Fruit fly (Drosophila melanogaster) whole organism, embryonic: Measurements from ENCODE around the gene Cchl.
A peak's percentile ranks its signal among the peaks of the same experiment; 100 is the strongest.

Source experiments
- Adf1 ChIP-seq: fragments of 200-800 bp; sonication (Bioruptor generic); IDR thresholded peaks from 2 replicates; pipeline ENCODE4 v1.3.6; 2022; ENCODE audit warnings: missing biosample characterization, missing genetic modification characterization
- CG10979 ChIP-seq: fragments of 200-800 bp; sonication (Bioruptor generic); optimal IDR thresholded peaks from 2 replicates; lab custom pipeline; 2018; ENCODE audit warnings: missing biosample characterization, mild to moderate bottlenecking, missing genetic modification characterization, moderate library complexity
- CG12942 ChIP-seq: fragments of 200-800 bp; sonication (Bioruptor generic); optimal IDR thresholded peaks from 3 replicates; lab custom pipeline; 2016; ENCODE audit warnings: missing biosample characterization, missing genetic modification characterization
- CG1603 ChIP-seq: fragments of 200-800 bp; sonication (Bioruptor generic); optimal IDR thresholded peaks from 2 replicates; lab custom pipeline; 2019; ENCODE audit warnings: missing biosample characterization, mild to moderate bottlenecking, missing genetic modification characterization, moderate library complexity
- CG16813 ChIP-seq: fragments of 200-800 bp; sonication (Bioruptor generic); IDR thresholded peaks from 3 replicates; pipeline ENCODE4 v1.3.6; 2022; ENCODE audit warnings: missing biosample characterization, missing genetic modification characterization; ENCODE audit not compliant: partially characterized antibody
- CG17186 ChIP-seq: fragments of 200-800 bp; sonication (Bioruptor generic); optimal IDR thresholded peaks from 3 replicates; lab custom pipeline; 2017; ENCODE audit warnings: missing biosample characterization, missing genetic modification reagents, missing genetic modification characterization
- CG32772 ChIP-seq: fragments of 200-800 bp; sonication (Bioruptor generic); IDR thresholded peaks from 2 replicates; pipeline ENCODE4 v1.3.6; 2022; ENCODE audit warnings: missing biosample characterization, missing genetic modification characterization
- CG34224 ChIP-seq: fragments of 200-800 bp; sonication (Bioruptor generic); IDR thresholded peaks from 3 replicates; pipeline ENCODE4 v1.3.6; 2022; ENCODE audit warnings: missing biosample characterization, missing genetic modification characterization; ENCODE audit not compliant: partially characterized antibody
- CG34422 ChIP-seq: fragments of 200-800 bp; sonication (Bioruptor generic); IDR thresholded peaks from 3 replicates; pipeline ENCODE4 v1.3.6; 2022; ENCODE audit warnings: missing biosample characterization, missing genetic modification characterization
- CG4328 ChIP-seq: fragments of 200-800 bp; sonication (Bioruptor generic); optimal IDR thresholded peaks from 3 replicates; lab custom pipeline; 2017; ENCODE audit warnings: missing biosample characterization, missing genetic modification reagents, missing genetic modification characterization
- CG4854 ChIP-seq: fragments of 200-800 bp; sonication (Bioruptor generic); optimal IDR thresholded peaks from 2 replicates; lab custom pipeline; 2016; ENCODE audit warnings: missing biosample characterization, missing genetic modification characterization, inconsistent platforms
- CG6854 ChIP-seq: fragments of 200-800 bp; sonication (Bioruptor generic); optimal IDR thresholded peaks from 3 replicates; lab custom pipeline; 2017; ENCODE audit warnings: missing biosample characterization, mild to moderate bottlenecking, missing genetic modification characterization
- CG9609 ChIP-seq: fragments of 200-800 bp; sonication (Bioruptor generic); optimal IDR thresholded peaks from 3 replicates; lab custom pipeline; 2016; ENCODE audit warnings: missing biosample characterization, missing genetic modification characterization
- CG9932 ChIP-seq: fragments of 200-800 bp; sonication (Bioruptor generic); IDR thresholded peaks from 2 replicates; pipeline ENCODE4 v1.3.6; 2022; ENCODE audit warnings: missing biosample characterization, missing genetic modification characterization
- Dbx ChIP-seq: fragments of 200-800 bp; sonication (Bioruptor generic); IDR thresholded peaks from 3 replicates; pipeline ENCODE4 v1.3.6; 2022; ENCODE audit warnings: missing biosample characterization, missing genetic modification characterization
- Dref ChIP-seq: fragments of 200-800 bp; sonication (Bioruptor generic); IDR thresholded peaks from 2 replicates; pipeline ENCODE4 v1.3.6; 2022; ENCODE audit warnings: missing biosample characterization, missing genetic modification characterization
- H2.0 ChIP-seq: fragments of 200-800 bp; sonication (Bioruptor generic); IDR thresholded peaks from 2 replicates; pipeline ENCODE4 v1.3.6; 2022; ENCODE audit warnings: missing biosample characterization, missing genetic modification characterization
- HLH54F ChIP-seq: fragments of 200-800 bp; sonication (Bioruptor generic); optimal IDR thresholded peaks from 3 replicates; lab custom pipeline; 2016; ENCODE audit warnings: missing biosample characterization, missing genetic modification characterization
- Hr78 ChIP-seq, 2 experiments: fragments of 200-800 bp in 1 of 2; fragments of >200 bp in 1 of 2; sonication (Bioruptor generic) in 1 of 2; optimal IDR thresholded peaks; 2 replicates each; lab custom pipeline; 2017 to 2019; ENCODE audit warnings: missing biosample characterization in 2 of 2, missing genetic modification characterization in 2 of 2, mild to moderate bottlenecking in 1 of 2, moderate library complexity in 1 of 2
- MESR4 ChIP-seq: fragments of 200-800 bp; sonication (Bioruptor generic); optimal IDR thresholded peaks from 2 replicates; lab custom pipeline; 2018; ENCODE audit warnings: missing biosample characterization, mild to moderate bottlenecking, missing genetic modification characterization, moderate library complexity
- Oaz ChIP-seq: fragments of 200-800 bp; sonication (Bioruptor generic); IDR thresholded peaks from 2 replicates; pipeline ENCODE4 v1.3.6; 2022; ENCODE audit warnings: missing biosample characterization, missing genetic modification characterization
- Opbp ChIP-seq: fragments of 200-800 bp; sonication (Bioruptor generic); IDR thresholded peaks from 3 replicates; pipeline ENCODE4 v1.3.6; 2022; ENCODE audit warnings: missing biosample characterization, missing genetic modification characterization; ENCODE audit not compliant: partially characterized antibody
- Scr ChIP-seq: fragments of 200-800 bp; sonication (Bioruptor generic); IDR thresholded peaks from 2 replicates; pipeline ENCODE4 v1.3.6; 2022; ENCODE audit warnings: missing biosample characterization, missing genetic modification characterization; ENCODE audit not compliant: partially characterized antibody
- Sox100B ChIP-seq: fragments of 200-800 bp; sonication (Bioruptor generic); optimal IDR thresholded peaks from 3 replicates; lab custom pipeline; 2018; ENCODE audit warnings: missing biosample characterization, mild to moderate bottlenecking, missing genetic modification characterization
- Sox102F ChIP-seq: fragments of 200-800 bp; sonication (Bioruptor generic); optimal IDR thresholded peaks from 2 replicates; lab custom pipeline; 2018; ENCODE audit warnings: missing biosample characterization, mild to moderate bottlenecking, missing genetic modification characterization, moderate library complexity
- aop ChIP-seq: fragments of 200-800 bp; sonication (Bioruptor generic); IDR thresholded peaks from 2 replicates; pipeline ENCODE4 v1.3.6; 2022; ENCODE audit warnings: missing biosample characterization, missing genetic modification characterization
- bbx ChIP-seq: fragments of 200-800 bp; sonication (Bioruptor generic); IDR thresholded peaks from 2 replicates; pipeline ENCODE4 v1.3.6; 2022; ENCODE audit warnings: missing biosample characterization, missing genetic modification characterization; ENCODE audit not compliant: partially characterized antibody
- bowl ChIP-seq: fragments of 200-800 bp; sonication (Bioruptor generic); IDR thresholded peaks from 2 replicates; pipeline ENCODE4 v1.3.6; 2022; ENCODE audit warnings: missing biosample characterization, missing genetic modification characterization
- btn ChIP-seq: fragments of 200-800 bp; sonication (Bioruptor generic); optimal IDR thresholded peaks from 2 replicates; lab custom pipeline; 2016; ENCODE audit warnings: missing biosample characterization, missing genetic modification characterization
- dm ChIP-seq: fragments of 200-800 bp; sonication (Bioruptor generic); optimal IDR thresholded peaks from 3 replicates; lab custom pipeline; 2016; ENCODE audit warnings: missing biosample characterization, missing genetic modification characterization
- dpn ChIP-seq, 2 experiments: fragments of 200-800 bp; sonication (Bioruptor generic); optimal IDR thresholded peaks; 3 replicates each; lab custom pipeline; 2016; ENCODE audit warnings: missing biosample characterization in 2 of 2, missing genetic modification characterization in 2 of 2
- gem ChIP-seq: fragments of 200-800 bp; sonication (Bioruptor generic); optimal IDR thresholded peaks from 2 replicates; lab custom pipeline; 2019; ENCODE audit warnings: missing biosample characterization, mild to moderate bottlenecking, missing genetic modification characterization, moderate library complexity
- gfzf ChIP-seq: fragments of 200-800 bp; sonication (Bioruptor generic); optimal IDR thresholded peaks from 2 replicates; lab custom pipeline; 2016; ENCODE audit warnings: missing biosample characterization, mild to moderate bottlenecking, missing genetic modification characterization, moderate library complexity
- hb ChIP-seq: fragments of 200-800 bp; sonication (Bioruptor generic); IDR thresholded peaks from 3 replicates; pipeline ENCODE4 v1.3.6; 2022; ENCODE audit warnings: missing biosample characterization, missing genetic modification characterization; ENCODE audit not compliant: partially characterized antibody
- hbn ChIP-seq: fragments of 200-800 bp; sonication (Bioruptor generic); IDR thresholded peaks from 2 replicates; pipeline ENCODE4 v1.3.6; 2022; ENCODE audit warnings: missing biosample characterization, missing genetic modification characterization; ENCODE audit not compliant: partially characterized antibody
- her ChIP-seq: fragments of 200-800 bp; sonication (Bioruptor generic); optimal IDR thresholded peaks from 2 replicates; lab custom pipeline; 2016; ENCODE audit warnings: missing biosample characterization, missing genetic modification characterization
- jigr1 ChIP-seq: fragments of 200-800 bp; sonication (Bioruptor generic); IDR thresholded peaks from 3 replicates; pipeline ENCODE4 v1.3.6; 2022; ENCODE audit warnings: missing biosample characterization, missing genetic modification characterization
- jing ChIP-seq: fragments of 200-800 bp; sonication (Bioruptor generic); optimal IDR thresholded peaks from 2 replicates; lab custom pipeline; 2018; ENCODE audit warnings: missing biosample characterization, mild to moderate bottlenecking, missing genetic modification characterization
- kah ChIP-seq: fragments of 200-800 bp; sonication (Bioruptor generic); optimal IDR thresholded peaks from 2 replicates; lab custom pipeline; 2018; ENCODE audit warnings: missing biosample characterization, mild to moderate bottlenecking, missing genetic modification characterization
- peb ChIP-seq: fragments of 200-800 bp; sonication (Bioruptor generic); IDR thresholded peaks from 2 replicates; pipeline ENCODE4 v1.3.6; 2022; ENCODE audit warnings: missing biosample characterization, missing genetic modification characterization
- salm ChIP-seq: fragments of 200-800 bp; sonication (Bioruptor generic); optimal IDR thresholded peaks from 2 replicates; lab custom pipeline; 2018; ENCODE audit warnings: missing biosample characterization, mild to moderate bottlenecking, missing genetic modification characterization
- sens ChIP-seq: fragments of 200-800 bp; sonication (Bioruptor generic); peaks from one replicate; lab custom pipeline; 2016; ENCODE audit warnings: missing biosample characterization, missing genetic modification characterization
- sima ChIP-seq: fragments of 200-800 bp; sonication (Bioruptor generic); optimal IDR thresholded peaks from 2 replicates; lab custom pipeline; 2016; ENCODE audit warnings: missing biosample characterization, missing genetic modification characterization
- slbo ChIP-seq: fragments of 200-800 bp; sonication (Bioruptor generic); IDR thresholded peaks from 2 replicates; pipeline ENCODE4 v1.3.6; 2022; ENCODE audit warnings: missing biosample characterization, missing genetic modification characterization
- slou ChIP-seq: fragments of 200-800 bp; sonication (Bioruptor generic); optimal IDR thresholded peaks from 3 replicates; lab custom pipeline; 2016; ENCODE audit warnings: missing biosample characterization, missing genetic modification characterization
- sna ChIP-seq: fragments of 200-800 bp; sonication (Bioruptor generic); IDR thresholded peaks from 2 replicates; pipeline ENCODE4 v1.3.6; 2022; ENCODE audit warnings: missing biosample characterization, missing genetic modification characterization; ENCODE audit not compliant: partially characterized antibody
- tio ChIP-seq: fragments of 200-800 bp; sonication (Bioruptor generic); optimal IDR thresholded peaks from 2 replicates; lab custom pipeline; 2017; ENCODE audit warnings: missing biosample characterization, missing genetic modification characterization, inconsistent platforms
- trem ChIP-seq: fragments of 200-800 bp; optimal IDR thresholded peaks from 3 replicates; lab custom pipeline; 2019; ENCODE audit warnings: missing biosample characterization, mild to moderate bottlenecking, missing genetic modification characterization, moderate library complexity
- tup ChIP-seq: fragments of 200-800 bp; sonication (Bioruptor generic); optimal IDR thresholded peaks from 2 replicates; lab custom pipeline; 2016; ENCODE audit warnings: missing biosample characterization, mild to moderate bottlenecking, missing genetic modification characterization, moderate library complexity
- vnd ChIP-seq: fragments of 200-800 bp; sonication (Bioruptor generic); IDR thresholded peaks from 3 replicates; pipeline ENCODE4 v1.3.6; 2022; ENCODE audit warnings: missing biosample characterization, missing genetic modification characterization; ENCODE audit not compliant: partially characterized antibody

The Cchl gene

DNA sequence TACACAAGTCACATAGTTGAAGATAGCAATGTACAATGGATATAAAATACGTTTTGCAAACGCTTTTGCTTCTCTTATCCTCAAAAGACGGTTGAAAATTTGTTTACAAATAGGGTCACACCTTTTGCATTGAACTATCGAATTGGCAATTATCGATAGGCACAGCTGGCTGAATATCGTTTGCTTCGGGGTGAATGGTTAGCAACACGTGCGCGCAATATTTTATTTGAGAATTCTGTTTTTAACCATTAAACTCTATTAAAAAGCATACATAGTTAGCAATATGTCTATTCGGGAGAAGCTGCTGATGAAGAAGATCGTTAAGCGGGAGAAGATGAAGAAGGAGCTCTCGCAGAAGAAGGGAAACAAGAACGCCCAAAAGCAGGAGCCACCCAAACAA lies 8.3 kb upstream of the Cchl start:
- TF ChIP-seq hb: 0 out of 3 replicates have a peak, but pooled peaks have one; percentile 42
- no peak for TF ChIP-seq H2.0
- no peak for TF ChIP-seq CG4854 (GFP tag; lab: Kevin White, UChicago)
- TF ChIP-seq Adf1 (GFP tag; lab: Robert Waterston, UW): no peak
- TF ChIP-seq sna: peak; percentile 74
- peak in 1 of 2 experiments; percentile 80 for TF ChIP-seq Hr78 (GFP tag; optimal IDR thresholded peaks at IDR 0.05; lab: Kevin White, UChicago)
- no peak for TF ChIP-seq CG10979 (tag; lab: Kevin White, UChicago)
- TF ChIP-seq Sox100B (GFP tag; lab: Kevin White, UChicago): no peak
- peak; percentile 93 for TF ChIP-seq dm (GFP tag; lab: Kevin White, UChicago)
- peak; percentile 74 for TF ChIP-seq CG16813
- TF ChIP-seq HLH54F: no peak
- peak; percentile 84 for TF ChIP-seq bbx (GFP tag; lab: Robert Waterston, UW)
- no peak for TF ChIP-seq CG9932 (GFP tag; lab: Robert Waterston, UW)
- no peak for TF ChIP-seq gem (tag; lab: Kevin White, UChicago)
- TF ChIP-seq peb (GFP tag; lab: Robert Waterston, UW): no peak
- no peak for TF ChIP-seq jing
- peak; percentile 77 for TF ChIP-seq Scr (GFP tag; lab: Robert Waterston, UW)
- TF ChIP-seq Oaz (GFP tag; lab: Robert Waterston, UW): no peak
- peak; percentile 24 for TF ChIP-seq trem (tag; lab: Kevin White, UChicago)
- no peak for TF ChIP-seq tup (GFP tag; lab: Kevin White, UChicago)
- no peak for TF ChIP-seq sima (GFP tag; lab: Kevin White, UChicago)
- TF ChIP-seq sens (GFP tag; lab: Kevin White, UChicago): peak; percentile 65
- TF ChIP-seq CG17186 (GFP tag; lab: Kevin White, UChicago): peak; percentile 29
- no peak for TF ChIP-seq slbo
- no peak for TF ChIP-seq CG32772 (GFP tag; lab: Robert Waterston, UW)
- no peak for TF ChIP-seq kah (GFP tag; lab: Kevin White, UChicago)
- TF ChIP-seq slou (GFP tag; lab: Kevin White, UChicago): no peak
- peak; percentile 73 for TF ChIP-seq hbn (GFP tag; lab: Robert Waterston, UW)
- no peak for TF ChIP-seq aop (GFP tag; lab: Robert Waterston, UW)
- TF ChIP-seq CG9609 (GFP tag; lab: Kevin White, UChicago): no peak
- TF ChIP-seq Opbp: peak; percentile 82
- no peak for TF ChIP-seq tio
- no peak for TF ChIP-seq her (GFP tag; lab: Kevin White, UChicago)
- no peak for TF ChIP-seq bowl (GFP tag; lab: Robert Waterston, UW)
- TF ChIP-seq btn (GFP tag; lab: Kevin White, UChicago): no peak
- no peak for TF ChIP-seq CG6854 (GFP tag; lab: Kevin White, UChicago)
- TF ChIP-seq jigr1 (GFP tag; lab: Robert Waterston, UW): no peak
- no peak for TF ChIP-seq Dbx
- TF ChIP-seq Dref (GFP tag; lab: Robert Waterston, UW): peak; percentile 90
- TF ChIP-seq MESR4 (GFP tag; lab: Kevin White, UChicago): peak; percentile 35
- TF ChIP-seq dpn (GFP tag; optimal IDR thresholded peaks at IDR 0.05; lab: Kevin White, UChicago): no peak
- TF ChIP-seq CG1603 (tag; lab: Kevin White, UChicago): no peak
- peak; percentile 66 for TF ChIP-seq gfzf (GFP tag; lab: Kevin White, UChicago)
- TF ChIP-seq salm (tag; lab: Kevin White, UChicago): no peak
- TF ChIP-seq Sox102F (GFP tag; lab: Kevin White, UChicago): no peak
- peak; percentile 57; the same call in 1 of the 3 replicates for TF ChIP-seq CG34422 (GFP tag; lab: Robert Waterston, UW)
- TF ChIP-seq CG34224 (GFP tag; lab: Robert Waterston, UW): peak; percentile 74
- no peak for TF ChIP-seq CG4328 (GFP tag; lab: Kevin White, UChicago)
- TF ChIP-seq CG12942 (GFP tag; lab: Kevin White, UChicago): no peak
- TF ChIP-seq vnd (GFP tag; lab: Robert Waterston, UW): peak; percentile 57; the same call in 1 of the 3 replicates
